Fruit fly (Drosophila melanogaster) whole organism, embryonic: Measurements from ENCODE around the gene Lerp.

ENCODE experiments used
- CG10267 ChIP-seq: fragments of 200-800 bp; sonication (Bioruptor generic); optimal IDR thresholded peaks from 2 replicates; lab custom pipeline; 2018; ENCODE audit warnings: missing biosample characterization, mild to moderate bottlenecking, missing genetic modification characterization, moderate library complexity
- CG10366 ChIP-seq: fragments of 200-800 bp; sonication (Bioruptor generic); IDR thresholded peaks from 2 replicates; pipeline ENCODE4 v1.3.6; 2022; ENCODE audit warnings: missing biosample characterization, missing genetic modification characterization
- CG10979 ChIP-seq: fragments of 200-800 bp; sonication (Bioruptor generic); optimal IDR thresholded peaks from 2 replicates; lab custom pipeline; 2018; ENCODE audit warnings: missing biosample characterization, mild to moderate bottlenecking, missing genetic modification characterization, moderate library complexity
- CG13287 ChIP-seq: fragments of 200-800 bp; sonication (Bioruptor generic); IDR thresholded peaks from 2 replicates; pipeline ENCODE4 v1.3.6; 2022; ENCODE audit warnings: missing biosample characterization, missing genetic modification characterization; ENCODE audit not compliant: partially characterized antibody
- CG13296 ChIP-seq: fragments of 200-800 bp; sonication (Bioruptor generic); optimal IDR thresholded peaks from 3 replicates; lab custom pipeline; 2018; ENCODE audit warnings: missing biosample characterization, mild to moderate bottlenecking, missing genetic modification characterization
- CG13424 ChIP-seq: fragments of 200-800 bp; sonication (Bioruptor generic); optimal IDR thresholded peaks from 2 replicates; lab custom pipeline; 2019; ENCODE audit warnings: missing biosample characterization, mild to moderate bottlenecking, missing genetic modification characterization, moderate library complexity
- CG14667 ChIP-seq: fragments of 200-800 bp; sonication (Bioruptor generic); IDR thresholded peaks from 2 replicates; pipeline ENCODE4 v1.3.6; 2022; ENCODE audit warnings: missing biosample characterization, missing genetic modification characterization
- CG14710 ChIP-seq: fragments of 200-800 bp; sonication (Bioruptor generic); optimal IDR thresholded peaks from 3 replicates; lab custom pipeline; 2019; ENCODE audit warnings: missing biosample characterization, mild to moderate bottlenecking, missing genetic modification characterization, moderate library complexity
- CG15073 ChIP-seq: fragments of 200-800 bp; sonication (Bioruptor generic); optimal IDR thresholded peaks from 2 replicates; lab custom pipeline; 2016; ENCODE audit warnings: missing biosample characterization, missing genetic modification characterization
- CG15269 ChIP-seq: fragments of 200-800 bp; sonication (Bioruptor generic); optimal IDR thresholded peaks from 2 replicates; lab custom pipeline; 2018; ENCODE audit warnings: missing biosample characterization, mild to moderate bottlenecking, missing genetic modification characterization, moderate library complexity
- CG1602 ChIP-seq: fragments of 200-800 bp; sonication (Bioruptor generic); optimal IDR thresholded peaks from 3 replicates; lab custom pipeline; 2016; ENCODE audit warnings: missing biosample characterization, missing genetic modification characterization
- CG17328 ChIP-seq: fragments of 200-800 bp; sonication (Bioruptor generic); IDR thresholded peaks from 2 replicates; pipeline ENCODE4 v1.3.6; 2022; ENCODE audit warnings: missing biosample characterization, missing genetic modification characterization
- CG17359 ChIP-seq: fragments of 200-800 bp; sonication (Bioruptor generic); optimal IDR thresholded peaks from 3 replicates; lab custom pipeline; 2018; ENCODE audit warnings: missing biosample characterization, mild to moderate bottlenecking, missing genetic modification characterization, moderate library complexity
- CG17361 ChIP-seq: fragments of 200-800 bp; sonication (Bioruptor generic); IDR thresholded peaks from 3 replicates; pipeline ENCODE4 v1.3.6; 2022; ENCODE audit warnings: missing biosample characterization, missing genetic modification characterization
- CG17385 ChIP-seq: fragments of 200-800 bp; sonication (Bioruptor generic); optimal IDR thresholded peaks from 3 replicates; lab custom pipeline; 2018; ENCODE audit warnings: missing biosample characterization, mild to moderate bottlenecking, missing genetic modification characterization
- CG3407 ChIP-seq: fragments of 200-800 bp; sonication (Bioruptor generic); optimal IDR thresholded peaks from 2 replicates; lab custom pipeline; 2018; ENCODE audit warnings: missing biosample characterization, mild to moderate bottlenecking, missing genetic modification characterization
- CG3838 ChIP-seq: fragments of 200-800 bp; sonication (Bioruptor generic); optimal IDR thresholded peaks from 3 replicates; lab custom pipeline; 2016; ENCODE audit warnings: missing biosample characterization, missing genetic modification characterization
- CG4360 ChIP-seq: fragments of 200-800 bp; sonication (Bioruptor generic); IDR thresholded peaks from 2 replicates; pipeline ENCODE4 v1.3.6; 2022; ENCODE audit warnings: missing biosample characterization, missing genetic modification characterization
- CG4854 ChIP-seq: fragments of 200-800 bp; sonication (Bioruptor generic); optimal IDR thresholded peaks from 2 replicates; lab custom pipeline; 2016; ENCODE audit warnings: missing biosample characterization, missing genetic modification characterization, inconsistent platforms
- CG6791 ChIP-seq: fragments of 200-800 bp; sonication (Bioruptor generic); IDR thresholded peaks from 3 replicates; pipeline ENCODE4 v1.3.6; 2022; ENCODE audit warnings: missing biosample characterization, missing genetic modification characterization; ENCODE audit not compliant: partially characterized antibody
- CG6854 ChIP-seq: fragments of 200-800 bp; sonication (Bioruptor generic); optimal IDR thresholded peaks from 3 replicates; lab custom pipeline; 2017; ENCODE audit warnings: missing biosample characterization, mild to moderate bottlenecking, missing genetic modification characterization
- CG8281 ChIP-seq: fragments of 200-800 bp; sonication (Bioruptor generic); optimal IDR thresholded peaks from 2 replicates; lab custom pipeline; 2018; ENCODE audit warnings: missing biosample characterization, mild to moderate bottlenecking, missing genetic modification characterization, moderate library complexity
- CG8388 ChIP-seq: fragments of 200-800 bp; sonication (Bioruptor generic); optimal IDR thresholded peaks from 2 replicates; lab custom pipeline; 2019; ENCODE audit warnings: missing biosample characterization, mild to moderate bottlenecking, missing genetic modification characterization, moderate library complexity
- Chrac-16 ChIP-seq: fragments of 200-800 bp; sonication (Bioruptor generic); optimal IDR thresholded peaks from 3 replicates; lab custom pipeline; 2016; ENCODE audit warnings: missing biosample characterization, missing genetic modification characterization
- Doc3 ChIP-seq: fragments of 200-800 bp; sonication (Bioruptor generic); IDR thresholded peaks from 3 replicates; pipeline ENCODE4 v1.3.6; 2022; ENCODE audit warnings: missing biosample characterization, missing genetic modification characterization; ENCODE audit not compliant: partially characterized antibody
- Drgx ChIP-seq: fragments of 200-800 bp; sonication (Bioruptor generic); IDR thresholded peaks from 2 replicates; pipeline ENCODE4 v1.3.6; 2022; ENCODE audit warnings: missing biosample characterization, missing genetic modification characterization
- E2f1 ChIP-seq: fragments of 200-800 bp; sonication (Bioruptor generic); IDR thresholded peaks from 2 replicates; pipeline ENCODE4 v1.3.6; 2022; ENCODE audit warnings: missing biosample characterization, missing genetic modification characterization
- HLH4C ChIP-seq: fragments of 200-800 bp; sonication (Bioruptor generic); IDR thresholded peaks from 3 replicates; pipeline ENCODE4 v1.3.6; 2022; ENCODE audit warnings: missing biosample characterization, missing genetic modification characterization; ENCODE audit not compliant: partially characterized antibody
- Hr78 ChIP-seq, 2 experiments: fragments of 200-800 bp in 1 of 2; fragments of >200 bp in 1 of 2; sonication (Bioruptor generic) in 1 of 2; optimal IDR thresholded peaks; 2 replicates each; lab custom pipeline; 2017 to 2019; ENCODE audit warnings: missing biosample characterization in 2 of 2, missing genetic modification characterization in 2 of 2, mild to moderate bottlenecking in 1 of 2, moderate library complexity in 1 of 2
- NC2β ChIP-seq: fragments of 200-800 bp; sonication (Bioruptor generic); optimal IDR thresholded peaks from 2 replicates; lab custom pipeline; 2016; ENCODE audit warnings: missing biosample characterization, missing genetic modification characterization
- Nf-YB ChIP-seq: fragments of 200-800 bp; sonication (Bioruptor generic); optimal IDR thresholded peaks from 3 replicates; lab custom pipeline; 2019; ENCODE audit warnings: missing biosample characterization, mild to moderate bottlenecking, missing genetic modification characterization, moderate library complexity
- Oli ChIP-seq: fragments of 200-800 bp; sonication (Bioruptor generic); optimal IDR thresholded peaks from 2 replicates; lab custom pipeline; 2018; ENCODE audit warnings: missing biosample characterization, mild to moderate bottlenecking, missing genetic modification characterization, moderate library complexity
- ac ChIP-seq: fragments of 200-800 bp; sonication (Bioruptor generic); optimal IDR thresholded peaks from 3 replicates; lab custom pipeline; 2017; ENCODE audit warnings: missing biosample characterization, mild to moderate bottlenecking, missing genetic modification characterization
- bbx ChIP-seq: fragments of 200-800 bp; sonication (Bioruptor generic); IDR thresholded peaks from 2 replicates; pipeline ENCODE4 v1.3.6; 2022; ENCODE audit warnings: missing biosample characterization, missing genetic modification characterization; ENCODE audit not compliant: partially characterized antibody
- btn ChIP-seq: fragments of 200-800 bp; sonication (Bioruptor generic); optimal IDR thresholded peaks from 2 replicates; lab custom pipeline; 2016; ENCODE audit warnings: missing biosample characterization, missing genetic modification characterization
- chm ChIP-seq: fragments of 200-800 bp; sonication (Bioruptor generic); IDR thresholded peaks from 2 replicates; pipeline ENCODE4 v1.3.6; 2022; ENCODE audit warnings: missing biosample characterization, missing genetic modification characterization
- corto ChIP-seq: fragments of 200-800 bp; sonication (Bioruptor generic); optimal IDR thresholded peaks from 2 replicates; lab custom pipeline; 2016; ENCODE audit warnings: missing biosample characterization, mild to moderate bottlenecking, missing genetic modification characterization, moderate library complexity
- croc ChIP-seq: fragments of 200-800 bp; sonication (Bioruptor generic); conservative IDR thresholded peaks from 3 replicates; pipeline ENCODE4 v1.3.6; 2022; ENCODE audit warnings: missing biosample characterization, missing genetic modification characterization
- ems ChIP-seq: fragments of 200-800 bp; sonication (Bioruptor generic); optimal IDR thresholded peaks from 3 replicates; lab custom pipeline; 2016; ENCODE audit warnings: missing biosample characterization, missing genetic modification characterization
- eyg ChIP-seq: fragments of 200-800 bp; sonication (Bioruptor generic); optimal IDR thresholded peaks from 3 replicates; lab custom pipeline; 2016; ENCODE audit warnings: missing biosample characterization, missing genetic modification characterization
- fd102C ChIP-seq: fragments of 200-800 bp; sonication (Bioruptor generic); optimal IDR thresholded peaks from 2 replicates; lab custom pipeline; 2018; ENCODE audit warnings: missing biosample characterization, mild to moderate bottlenecking, missing genetic modification characterization, moderate library complexity
- jumu ChIP-seq: fragments of 200-800 bp; sonication (Bioruptor generic); optimal IDR thresholded peaks from 3 replicates; lab custom pipeline; 2016; ENCODE audit warnings: missing biosample characterization, missing genetic modification characterization
- lilli ChIP-seq: fragments of 200-800 bp; sonication (Bioruptor generic); optimal IDR thresholded peaks from 3 replicates; lab custom pipeline; 2016; ENCODE audit warnings: missing biosample characterization, missing genetic modification characterization
- pho ChIP-seq: fragments of 200-800 bp; sonication (Bioruptor generic); optimal IDR thresholded peaks from 2 replicates; lab custom pipeline; 2016; ENCODE audit warnings: missing biosample characterization, missing genetic modification characterization
- sens-2 ChIP-seq: fragments of 200-800 bp; sonication (Bioruptor generic); IDR thresholded peaks from 2 replicates; pipeline ENCODE4 v1.3.6; 2022; ENCODE audit warnings: missing biosample characterization, missing genetic modification characterization
- shn ChIP-seq: fragments of 200-800 bp; sonication (Bioruptor generic); optimal IDR thresholded peaks from 3 replicates; lab custom pipeline; 2016; ENCODE audit warnings: missing biosample characterization, missing genetic modification characterization
- unc-4 ChIP-seq: fragments of 200-800 bp; sonication (Bioruptor generic); IDR thresholded peaks from 2 replicates; pipeline ENCODE4 v1.3.6; 2022; ENCODE audit warnings: missing biosample characterization, missing genetic modification characterization; ENCODE audit not compliant: partially characterized antibody
- z ChIP-seq: fragments of 200-800 bp; sonication (Bioruptor generic); IDR thresholded peaks from 3 replicates; pipeline ENCODE4 v1.3.6; 2022; ENCODE audit warnings: missing biosample characterization, missing genetic modification characterization
- zf30C ChIP-seq: fragments of 200-800 bp; sonication (Bioruptor generic); optimal IDR thresholded peaks from 3 replicates; lab custom pipeline; 2018; ENCODE audit warnings: missing biosample characterization, mild to moderate bottlenecking, missing genetic modification characterization

Lerp gene

dm6 chr3R:26801427-26802160 lies 61.3 kb downstream of the Lerp start (continued):
- TF ChIP-seq Chrac-16, result peak; percentile 24
- no peak for TF ChIP-seq E2f1
- no peak for TF ChIP-seq eyg
- TF ChIP-seq Doc3 (GFP tag; lab: Robert Waterston, UW), result no peak
- peak; percentile 48 for TF ChIP-seq CG10267 (tag; lab: Kevin White, UChicago)
- peak; percentile 29 for TF ChIP-seq CG1602 (GFP tag; lab: Kevin White, UChicago)
- TF ChIP-seq CG8388, result peak; percentile 47
- TF ChIP-seq unc-4 (GFP tag; lab: Robert Waterston, UW), result no peak
- peak; percentile 46 for TF ChIP-seq CG14710 (tag; lab: Kevin White, UChicago)
- TF ChIP-seq lilli, result peak; percentile 15
- TF ChIP-seq ac (GFP tag; lab: Kevin White, UChicago), result peak; percentile 3
- TF ChIP-seq btn (GFP tag; lab: Kevin White, UChicago), result no peak
- no peak for TF ChIP-seq ems (GFP tag; lab: Kevin White, UChicago)
- no peak for TF ChIP-seq CG13296
- no peak for TF ChIP-seq sens-2 (GFP tag; lab: Robert Waterston, UW)
- no peak for TF ChIP-seq CG10366 (GFP tag; lab: Robert Waterston, UW)
- TF ChIP-seq corto (GFP tag; lab: Kevin White, UChicago), result no peak
- TF ChIP-seq zf30C (GFP tag; lab: Kevin White, UChicago), result peak; percentile 63
- TF ChIP-seq CG6791, result no peak
- no peak for TF ChIP-seq CG4360 (GFP tag; lab: Robert Waterston, UW)
- TF ChIP-seq Hr78 (GFP tag; optimal IDR thresholded peaks at IDR 0.05; lab: Kevin White, UChicago), result peak in 1 of 2 experiments; percentile 9
- no peak for TF ChIP-seq shn
- no peak for TF ChIP-seq CG14667 (GFP tag; lab: Robert Waterston, UW)
- TF ChIP-seq CG13287 (GFP tag; lab: Robert Waterston, UW), result no peak
- no peak for TF ChIP-seq bbx
- peak; percentile 78 for TF ChIP-seq Nf-YB (GFP tag; lab: Kevin White, UChicago)
- TF ChIP-seq croc (GFP tag; lab: Robert Waterston, UW), result no peak
- TF ChIP-seq HLH4C (GFP tag; lab: Robert Waterston, UW), result no peak
- TF ChIP-seq CG17385, result peak; percentile 2
- TF ChIP-seq CG17359, result peak; percentile 11
- no peak for TF ChIP-seq pho
- no peak for TF ChIP-seq z
- 0 out of 2 replicates have a peak, but pooled peaks have one; percentile 34 for TF ChIP-seq CG17328 (GFP tag; lab: Robert Waterston, UW)
- TF ChIP-seq CG17361 (GFP tag; lab: Robert Waterston, UW), result peak; percentile 40; the same call in 2 of the 3 replicates
- no peak for TF ChIP-seq chm (GFP tag; lab: Robert Waterston, UW)
- no peak for TF ChIP-seq CG4854 (GFP tag; lab: Kevin White, UChicago)
- TF ChIP-seq CG3838 (GFP tag; lab: Kevin White, UChicago), result no peak
- TF ChIP-seq NC2β (GFP tag; lab: Kevin White, UChicago), result no peak
- no peak for TF ChIP-seq Drgx (GFP tag; lab: Robert Waterston, UW)
- peak; percentile 36 for TF ChIP-seq Oli (tag; lab: Kevin White, UChicago)
- TF ChIP-seq CG15269, result peak; percentile 20
- no peak for TF ChIP-seq jumu (GFP tag; lab: Kevin White, UChicago)
- peak; percentile 72 for TF ChIP-seq CG10979 (tag; lab: Kevin White, UChicago)
- no peak for TF ChIP-seq CG15073 (GFP tag; lab: Kevin White, UChicago)
- no peak for TF ChIP-seq fd102C (GFP tag; lab: Kevin White, UChicago)
- TF ChIP-seq CG8281 (tag; lab: Kevin White, UChicago), result no peak
- no peak for TF ChIP-seq CG6854 (GFP tag; lab: Kevin White, UChicago)
- peak; percentile 30 for TF ChIP-seq CG13424 (tag; lab: Kevin White, UChicago)
- TF ChIP-seq CG3407, result no peak
